Fruit fly (Drosophila melanogaster): ENCODE data around the gene Snx17.

The Snx17 gene

DNA sequence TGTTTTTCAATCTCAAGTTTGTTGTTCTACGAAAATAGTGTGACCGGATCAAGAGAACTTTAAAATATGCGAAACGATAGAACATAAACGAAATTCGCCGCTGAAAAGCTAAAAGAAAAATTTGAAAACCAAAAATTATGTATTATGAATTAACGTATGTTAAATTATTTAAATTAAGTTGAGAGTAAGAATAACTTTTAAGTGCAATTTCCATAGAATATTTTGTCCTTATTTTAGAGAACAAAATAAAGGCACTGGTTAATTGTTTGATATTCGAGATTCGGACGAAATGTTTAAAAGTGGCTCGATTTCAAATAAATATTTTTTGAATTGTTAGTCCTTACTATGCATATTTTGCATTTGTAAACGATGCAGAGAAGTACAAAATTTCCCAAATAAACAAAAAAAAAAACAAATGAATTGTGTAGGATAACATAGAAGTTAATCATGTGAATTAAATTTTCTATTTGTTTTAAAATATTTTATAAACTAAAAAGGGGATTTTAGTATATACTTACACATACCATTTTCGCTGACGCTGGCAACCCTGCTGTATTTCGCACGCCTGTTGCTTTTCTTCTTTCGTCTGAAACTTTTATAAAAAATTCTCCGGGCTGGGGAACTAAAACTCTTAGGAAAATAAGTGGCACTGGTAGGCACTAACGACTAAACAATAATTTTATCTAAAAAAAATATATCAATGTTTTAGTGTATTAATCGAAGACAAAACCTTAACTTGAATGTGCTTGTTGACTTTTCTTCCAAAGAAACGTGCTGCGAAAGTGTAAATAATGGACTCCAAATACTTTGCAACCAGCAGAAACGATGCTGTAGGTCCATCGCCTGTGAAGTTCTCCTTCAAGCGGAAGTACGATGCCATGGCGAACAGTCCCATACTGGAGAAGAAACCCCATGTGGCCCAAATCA is 4.1 kb upstream of the Snx17 start, which contains the start of the genes CG5727 and ath:
Gene CG5727 (minus strand): TSS at position 51 of the 927 bp plus-strand sequence.
Gene ath (plus strand): TSS at position 513 of the 927 bp plus-strand sequence.
- no peak for TF ChIP-seq Pif1A (GFP tag; optimal IDR thresholded peaks at IDR 0.05)
- no peak for TF ChIP-seq Ets98B (GFP tag; IDR thresholded peaks at IDR 0.05)
- TF ChIP-seq Pif1B (GFP tag; optimal IDR thresholded peaks at IDR 0.05) = no peak
- TF ChIP-seq CG4496 (GFP tag; IDR thresholded peaks at IDR 0.05) = no peak
- TF ChIP-seq CG17806 (tag; optimal IDR thresholded peaks at IDR 0.05) = peak; percentile 10

DNA sequence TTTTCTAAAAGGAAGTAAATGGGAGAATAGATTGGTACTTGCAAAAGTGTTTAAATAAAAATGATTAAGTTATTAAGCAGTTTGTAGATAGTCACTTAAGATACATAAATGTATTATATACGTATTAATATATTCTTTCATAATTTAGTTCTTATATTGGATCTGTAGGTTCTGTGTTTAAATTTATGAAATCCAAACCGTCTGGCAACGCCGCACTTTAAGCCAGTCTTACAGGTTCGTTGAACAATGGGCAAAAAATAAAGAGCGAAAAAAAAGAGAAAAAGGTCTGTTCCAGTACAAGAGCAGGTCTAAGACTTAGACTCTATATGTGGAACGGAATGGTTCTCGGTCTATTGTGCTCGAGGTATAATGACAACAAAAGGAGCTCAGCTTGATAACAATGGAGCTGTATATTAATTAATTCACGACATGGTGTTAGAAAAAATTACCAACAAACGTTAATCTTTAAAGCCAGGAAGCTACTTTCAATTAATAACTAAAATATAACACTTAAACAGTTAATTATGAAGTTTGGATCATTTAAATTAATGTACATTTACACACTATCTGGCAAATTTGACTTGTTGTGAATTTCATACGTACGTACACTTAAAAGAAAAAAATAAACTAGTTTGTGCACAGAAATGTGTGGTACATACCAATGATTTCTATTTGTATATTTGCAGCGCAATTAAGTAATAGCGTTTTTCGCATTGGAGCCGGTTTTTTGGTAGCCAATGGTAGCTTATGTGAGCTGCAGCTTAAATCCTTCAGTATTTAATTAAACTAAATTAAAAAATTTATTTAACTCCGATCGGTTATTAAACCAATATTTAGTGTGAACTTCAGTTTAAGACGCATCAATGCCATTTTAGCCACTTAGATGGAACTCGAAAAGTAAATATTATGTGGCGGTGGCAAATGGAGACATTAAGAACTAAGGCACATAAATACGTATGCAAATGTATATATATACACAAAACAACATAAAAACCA is 2.3 kb upstream of the Snx17 start, which contains the start of gene CG5731:
Gene CG5731 (minus strand): TSS at position 946 of the 996 bp plus-strand sequence.
- no peak for TF ChIP-seq CG4496 (GFP tag; IDR thresholded peaks at IDR 0.05)
- peak; percentile 64 for TF ChIP-seq EcR (GFP tag; optimal IDR thresholded peaks at IDR 0.05)
- TF ChIP-seq Pif1A (GFP tag; optimal IDR thresholded peaks at IDR 0.05) = no peak
- TF ChIP-seq CG12605 (GFP tag; IDR thresholded peaks at IDR 0.05) = 0 out of 2 replicates have a peak, but pooled peaks have one; percentile 21
- 0 out of 2 replicates have a peak, but pooled peaks have one; percentile 16 for TF ChIP-seq CG32121 (GFP tag; IDR thresholded peaks at IDR 0.05)

DNA sequence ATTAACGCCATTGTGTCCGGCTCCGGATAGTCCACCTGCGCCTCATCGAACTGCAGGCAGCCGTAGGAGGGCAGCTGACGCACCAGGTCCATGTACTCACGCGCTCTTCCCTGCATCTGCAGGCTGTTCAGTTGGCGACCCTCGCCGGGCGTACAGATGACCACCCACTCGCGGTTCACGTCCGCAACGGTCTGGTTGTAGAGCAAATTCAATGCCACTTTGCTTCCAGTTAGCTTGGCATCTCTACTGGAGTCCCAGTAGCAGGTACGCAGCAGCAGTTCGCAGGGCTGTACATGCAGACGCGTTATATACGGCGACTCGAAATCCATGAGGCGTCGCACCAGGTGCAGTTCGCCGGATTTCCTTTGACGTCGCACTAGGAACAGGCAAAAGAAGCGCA is 821 bp downstream of the Snx17 start:
- TF ChIP-seq CG14655 (GFP tag; optimal IDR thresholded peaks at IDR 0.05) = no peak
- no peak for TF ChIP-seq gl (tag; optimal IDR thresholded peaks at IDR 0.05)
- TF ChIP-seq Snoo (tag; optimal IDR thresholded peaks at IDR 0.05) = no peak
- no peak for TF ChIP-seq Pif1A (GFP tag; optimal IDR thresholded peaks at IDR 0.05)
- no peak for TF ChIP-seq CG32121 (GFP tag; IDR thresholded peaks at IDR 0.05)
- no peak for TF ChIP-seq CG12605 (GFP tag; IDR thresholded peaks at IDR 0.05)
- TF ChIP-seq EcR (GFP tag; optimal IDR thresholded peaks at IDR 0.05) = no peak
- no peak for TF ChIP-seq CG4496 (GFP tag; IDR thresholded peaks at IDR 0.05)
- no peak for TF ChIP-seq CG17806 (tag; optimal IDR thresholded peaks at IDR 0.05)

DNA sequence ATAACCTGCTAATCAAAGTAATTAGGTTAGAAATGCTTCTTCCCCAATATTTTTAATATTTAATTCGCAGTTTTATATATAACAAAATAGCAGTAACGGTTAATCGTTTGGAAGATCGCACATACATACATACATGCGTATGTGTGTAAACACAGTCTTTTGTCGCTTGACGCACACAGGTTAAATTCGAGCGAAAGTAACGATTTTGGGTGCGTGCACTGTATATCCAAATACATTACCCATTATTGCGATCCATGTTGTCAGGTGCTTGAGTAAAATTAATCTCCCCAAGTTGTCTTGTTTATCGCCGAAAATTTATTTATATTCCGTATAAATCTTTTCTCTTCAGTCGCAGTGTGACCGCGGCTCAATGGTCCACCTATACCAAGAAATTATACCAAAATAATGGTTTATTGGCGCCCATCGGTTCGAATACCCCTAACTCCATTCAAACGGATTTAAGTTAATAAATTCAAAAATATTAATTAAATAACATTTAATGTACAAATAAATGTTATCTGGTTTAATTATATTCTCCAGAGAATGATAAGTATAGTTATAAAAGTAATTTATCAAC is 2.7 kb downstream of the Snx17 start, which contains the start of gene CG34159:
Gene CG34159 (minus strand): TSS at position 385 of the 577 bp plus-strand sequence.
- TF ChIP-seq Pif1B (GFP tag; optimal IDR thresholded peaks at IDR 0.05) = no peak
- no peak for TF ChIP-seq CG14655 (GFP tag; optimal IDR thresholded peaks at IDR 0.05)
- no peak for TF ChIP-seq rn (GFP tag; IDR thresholded peaks at IDR 0.05)
- TF ChIP-seq fd96Ca (GFP tag; IDR thresholded peaks at IDR 0.05) = no peak
- no peak for TF ChIP-seq CG8159 (tag; optimal IDR thresholded peaks at IDR 0.05)
- TF ChIP-seq CG4496 (GFP tag; IDR thresholded peaks at IDR 0.05) = no peak
- TF ChIP-seq CG32121 (GFP tag; IDR thresholded peaks at IDR 0.05) = no peak
- TF ChIP-seq gl (tag; optimal IDR thresholded peaks at IDR 0.05) = no peak
- TF ChIP-seq CG17806 (tag; optimal IDR thresholded peaks at IDR 0.05) = no peak
- no peak for TF ChIP-seq CG34367 (tag; optimal IDR thresholded peaks at IDR 0.05)
- TF ChIP-seq Snoo (tag; optimal IDR thresholded peaks at IDR 0.05) = no peak
- no peak for TF ChIP-seq CG12605 (GFP tag; IDR thresholded peaks at IDR 0.05)
- TF ChIP-seq CG8301 (tag; optimal IDR thresholded peaks at IDR 0.05) = no peak
- no peak for TF ChIP-seq D1 (tag; optimal IDR thresholded peaks at IDR 0.05)
- TF ChIP-seq CG15710 (tag; optimal IDR thresholded peaks at IDR 0.05) = no peak
- no peak for TF ChIP-seq Pif1A (GFP tag; optimal IDR thresholded peaks at IDR 0.05)
- TF ChIP-seq EcR (GFP tag; optimal IDR thresholded peaks at IDR 0.05) = no peak
- TF ChIP-seq Ets98B (GFP tag; IDR thresholded peaks at IDR 0.05) = no peak
- TF ChIP-seq CG9948 (tag; optimal IDR thresholded peaks at IDR 0.05) = no peak

DNA sequence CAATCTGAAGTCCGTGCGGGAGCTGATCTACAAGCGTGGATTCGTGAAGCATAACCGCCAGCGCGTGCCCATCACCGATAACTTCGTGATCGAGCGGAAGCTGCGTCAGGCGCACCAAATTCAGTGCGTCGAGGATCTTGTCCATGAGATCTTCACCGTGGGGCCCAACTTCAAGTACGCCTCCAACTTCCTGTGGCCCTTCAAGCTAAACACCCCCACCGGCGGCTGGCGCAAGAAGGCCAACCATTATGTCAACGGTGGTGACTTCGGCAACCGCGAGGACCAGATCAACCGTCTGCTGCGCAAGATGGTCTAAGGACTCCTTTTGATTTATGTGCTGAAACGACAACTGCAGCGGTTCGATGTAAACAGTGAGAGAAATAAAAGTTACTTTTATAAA is 5.0 kb downstream of the Snx17 start:
- 0 out of 3 replicates have a peak, but pooled peaks have one; percentile 37 for TF ChIP-seq CG4496 (GFP tag; IDR thresholded peaks at IDR 0.05)
- TF ChIP-seq rn (GFP tag; IDR thresholded peaks at IDR 0.05) = no peak

DNA sequence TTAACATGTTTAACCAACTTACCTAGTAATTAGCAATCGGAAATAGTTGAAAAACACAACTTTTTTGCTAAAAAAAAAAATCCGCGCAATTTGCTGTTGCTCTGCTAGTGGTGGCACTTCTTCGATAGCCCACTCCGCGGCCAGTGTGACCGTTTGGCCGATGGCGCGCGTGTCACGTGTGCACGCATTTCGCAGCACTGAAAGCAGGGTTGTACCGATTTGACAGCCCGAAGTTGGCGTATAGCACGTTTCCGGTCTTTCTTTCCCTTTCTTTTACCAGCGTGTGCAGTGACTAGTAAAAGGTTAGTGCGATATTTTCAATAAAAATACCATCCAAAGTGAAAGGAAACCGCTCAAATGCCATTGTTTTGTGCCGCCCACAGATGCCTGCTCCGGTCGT is 5.9 kb downstream of the Snx17 start, which contains the start of the genes Ripalpha and RpL7:
Gene Ripalpha (minus strand): TSS at position 128 of the 400 bp plus-strand sequence.
Gene RpL7 (plus strand): TSS at position 158 of the 400 bp plus-strand sequence.
- no peak for TF ChIP-seq fd96Ca (GFP tag; IDR thresholded peaks at IDR 0.05)
- peak; percentile 80 for TF ChIP-seq CG15710 (tag; optimal IDR thresholded peaks at IDR 0.05)
- peak; percentile 89 for TF ChIP-seq Pif1A (GFP tag; optimal IDR thresholded peaks at IDR 0.05)
- TF ChIP-seq EcR (GFP tag; optimal IDR thresholded peaks at IDR 0.05) = no peak
- TF ChIP-seq rn (GFP tag; IDR thresholded peaks at IDR 0.05) = peak; percentile 85
- TF ChIP-seq CG8301 (tag; optimal IDR thresholded peaks at IDR 0.05) = peak; percentile 61
- peak; percentile 88 for TF ChIP-seq CG12605 (GFP tag; IDR thresholded peaks at IDR 0.05)
- peak; percentile 57 for TF ChIP-seq CG17806 (tag; optimal IDR thresholded peaks at IDR 0.05)
- peak; percentile 81 for TF ChIP-seq gl (tag; optimal IDR thresholded peaks at IDR 0.05)
- peak; percentile 76 for TF ChIP-seq Pif1B (GFP tag; optimal IDR thresholded peaks at IDR 0.05)
- TF ChIP-seq D1 (tag; optimal IDR thresholded peaks at IDR 0.05) = no peak
- TF ChIP-seq Ets98B (GFP tag; IDR thresholded peaks at IDR 0.05) = peak; percentile 91
- peak; percentile 89 for TF ChIP-seq CG34367 (tag; optimal IDR thresholded peaks at IDR 0.05)
- TF ChIP-seq CG4496 (GFP tag; IDR thresholded peaks at IDR 0.05) = peak; percentile 97
- peak; percentile 43 for TF ChIP-seq CG9948 (tag; optimal IDR thresholded peaks at IDR 0.05)
- TF ChIP-seq Snoo (tag; optimal IDR thresholded peaks at IDR 0.05) = peak; percentile 95
- no peak for TF ChIP-seq CG14655 (GFP tag; optimal IDR thresholded peaks at IDR 0.05)
- no peak for TF ChIP-seq CG13204 (GFP tag; optimal IDR thresholded peaks at IDR 0.05)
- no peak for TF ChIP-seq CG10348 (GFP tag; IDR thresholded peaks at IDR 0.05)
- TF ChIP-seq CG32121 (GFP tag; IDR thresholded peaks at IDR 0.05) = peak; percentile 77
- peak; percentile 68 for TF ChIP-seq CG8159 (tag; optimal IDR thresholded peaks at IDR 0.05)

Data from whole organism, pupa.